Fruit fly (Drosophila melanogaster) whole organism, embryonic: Measurements from ENCODE around the gene CG14856.

Source experiments
- CG1024 ChIP-seq: fragments of 200-800 bp; sonication (Bioruptor generic); IDR thresholded peaks from 2 replicates; pipeline ENCODE4 v1.3.6; 2022; ENCODE audit warnings: missing biosample characterization, missing genetic modification characterization
- CG10959 ChIP-seq: fragments of 200-800 bp; sonication (Bioruptor generic); IDR thresholded peaks from 2 replicates; pipeline ENCODE4 v1.3.6; 2022; ENCODE audit warnings: missing biosample characterization, missing genetic modification characterization
- CG11456 ChIP-seq: fragments of 200-800 bp; sonication (Bioruptor generic); IDR thresholded peaks from 3 replicates; pipeline ENCODE4 v1.3.6; 2022; ENCODE audit warnings: missing biosample characterization, missing genetic modification characterization
- CG14710 ChIP-seq: fragments of 200-800 bp; sonication (Bioruptor generic); optimal IDR thresholded peaks from 3 replicates; lab custom pipeline; 2019; ENCODE audit warnings: missing biosample characterization, mild to moderate bottlenecking, missing genetic modification characterization, moderate library complexity
- CG15011 ChIP-seq: fragments of 200-800 bp; sonication (Bioruptor generic); optimal IDR thresholded peaks from 3 replicates; lab custom pipeline; 2018; ENCODE audit warnings: missing biosample characterization, mild to moderate bottlenecking, missing genetic modification characterization
- CG16815 ChIP-seq: fragments of 200-800 bp; sonication (Bioruptor generic); optimal IDR thresholded peaks from 3 replicates; lab custom pipeline; 2017; ENCODE audit warnings: missing biosample characterization, mild to moderate bottlenecking, missing genetic modification characterization
- CG1792 ChIP-seq: fragments of 200-800 bp; sonication (Bioruptor generic); optimal IDR thresholded peaks from 2 replicates; lab custom pipeline; 2016; ENCODE audit warnings: missing biosample characterization, missing genetic modification characterization
- CG18619 ChIP-seq: fragments of 200-800 bp; sonication (Bioruptor generic); optimal IDR thresholded peaks from 3 replicates; lab custom pipeline; 2017; ENCODE audit warnings: missing biosample characterization, mild to moderate bottlenecking, missing genetic modification characterization
- CG2129 ChIP-seq: fragments of 200-800 bp; sonication (Bioruptor generic); IDR thresholded peaks from 2 replicates; pipeline ENCODE4 v1.3.6; 2022; ENCODE audit warnings: missing biosample characterization, missing genetic modification characterization; ENCODE audit not compliant: partially characterized antibody
- CG30403 ChIP-seq: fragments of 200-800 bp; sonication (Bioruptor generic); optimal IDR thresholded peaks from 3 replicates; lab custom pipeline; 2016; ENCODE audit warnings: missing biosample characterization, missing genetic modification characterization
- CG30431 ChIP-seq: fragments of 200-800 bp; sonication (Bioruptor generic); optimal IDR thresholded peaks from 2 replicates; lab custom pipeline; 2017; ENCODE audit warnings: missing biosample characterization, missing genetic modification characterization
- CG3065 ChIP-seq: fragments of 200-800 bp; sonication (Bioruptor generic); optimal IDR thresholded peaks from 2 replicates; lab custom pipeline; 2016; ENCODE audit warnings: missing biosample characterization, missing genetic modification characterization
- CG32532 ChIP-seq: fragments of 200-800 bp; sonication (Bioruptor generic); IDR thresholded peaks from 2 replicates; pipeline ENCODE4 v1.3.6; 2022; ENCODE audit warnings: missing biosample characterization, missing genetic modification characterization
- CG4707 ChIP-seq: fragments of 200-800 bp; sonication (Bioruptor generic); optimal IDR thresholded peaks from 2 replicates; lab custom pipeline; 2018; ENCODE audit warnings: missing biosample characterization, mild to moderate bottlenecking, missing genetic modification characterization, moderate library complexity
- CG7372 ChIP-seq: fragments of 200-800 bp; sonication (Bioruptor generic); IDR thresholded peaks from 2 replicates; pipeline ENCODE4 v1.3.6; 2022; ENCODE audit warnings: missing biosample characterization, missing genetic modification characterization
- CG8944 ChIP-seq: fragments of 200-800 bp; sonication (Bioruptor generic); optimal IDR thresholded peaks from 3 replicates; lab custom pipeline; 2016; ENCODE audit warnings: missing biosample characterization, missing genetic modification characterization
- CHES-1-like ChIP-seq: fragments of 200-800 bp; sonication (Bioruptor generic); optimal IDR thresholded peaks from 2 replicates; lab custom pipeline; 2016; ENCODE audit warnings: missing biosample characterization, missing genetic modification characterization
- Chrac-16 ChIP-seq: fragments of 200-800 bp; sonication (Bioruptor generic); optimal IDR thresholded peaks from 3 replicates; lab custom pipeline; 2016; ENCODE audit warnings: missing biosample characterization, missing genetic modification characterization
- D19B ChIP-seq: fragments of 200-800 bp; sonication (Bioruptor generic); optimal IDR thresholded peaks from 2 replicates; lab custom pipeline; 2017; ENCODE audit warnings: missing biosample characterization, mild to moderate bottlenecking, missing genetic modification characterization
- Dad ChIP-seq: fragments of 200-800 bp; sonication (Bioruptor generic); optimal IDR thresholded peaks from 3 replicates; lab custom pipeline; 2016; ENCODE audit warnings: missing biosample characterization, missing genetic modification characterization
- Drgx ChIP-seq: fragments of 200-800 bp; sonication (Bioruptor generic); IDR thresholded peaks from 2 replicates; pipeline ENCODE4 v1.3.6; 2022; ENCODE audit warnings: missing biosample characterization, missing genetic modification characterization
- ERR ChIP-seq: fragments of 200-800 bp; sonication (Bioruptor generic); optimal IDR thresholded peaks from 2 replicates; lab custom pipeline; 2016; ENCODE audit warnings: missing biosample characterization, missing genetic modification characterization
- Eip74EF ChIP-seq, 2 experiments: fragments of 200-800 bp in 1 of 2; fragments of >200 bp in 1 of 2; sonication (Bioruptor generic) in 1 of 2; optimal IDR thresholded peaks; 2 replicates each; lab custom pipeline; 2017 to 2019; ENCODE audit warnings: missing biosample characterization in 2 of 2, missing genetic modification characterization in 2 of 2, mild to moderate bottlenecking in 1 of 2, moderate library complexity in 1 of 2
- H2.0 ChIP-seq: fragments of 200-800 bp; sonication (Bioruptor generic); IDR thresholded peaks from 2 replicates; pipeline ENCODE4 v1.3.6; 2022; ENCODE audit warnings: missing biosample characterization, missing genetic modification characterization
- Med ChIP-seq: fragments of 200-800 bp; sonication (Bioruptor generic); peaks from one replicate; lab custom pipeline; 2016; ENCODE audit warnings: missing biosample characterization, missing genetic modification characterization, mild to moderate bottlenecking, inconsistent platforms, moderate library complexity
- NfI ChIP-seq: fragments of 200-800 bp; sonication (Bioruptor generic); optimal IDR thresholded peaks from 3 replicates; lab custom pipeline; 2018; ENCODE audit warnings: missing biosample characterization, mild to moderate bottlenecking, missing genetic modification characterization, moderate library complexity
- Ssrp ChIP-seq: fragments of 200-800 bp; sonication (Bioruptor generic); optimal IDR thresholded peaks from 2 replicates; lab custom pipeline; 2018; ENCODE audit warnings: missing biosample characterization, mild to moderate bottlenecking, missing genetic modification characterization, moderate library complexity
- TFAM ChIP-seq: fragments of 200-800 bp; sonication (Bioruptor generic); optimal IDR thresholded peaks from 2 replicates; lab custom pipeline; 2017; ENCODE audit warnings: missing biosample characterization, missing genetic modification characterization, inconsistent platforms
- Xbp1 ChIP-seq: fragments of 200-800 bp; sonication (Bioruptor generic); optimal IDR thresholded peaks from 3 replicates; lab custom pipeline; 2016; ENCODE audit warnings: missing biosample characterization, mild to moderate bottlenecking, missing genetic modification characterization
- ase ChIP-seq: fragments of 200-800 bp; sonication (Bioruptor generic); IDR thresholded peaks from 3 replicates; pipeline ENCODE4 v1.3.6; 2022; ENCODE audit warnings: missing biosample characterization, missing genetic modification characterization
- bigmax ChIP-seq: fragments of 200-800 bp; sonication (Bioruptor generic); optimal IDR thresholded peaks from 2 replicates; lab custom pipeline; 2018; ENCODE audit warnings: missing biosample characterization, mild to moderate bottlenecking, missing genetic modification characterization
- dati ChIP-seq: fragments of 200-800 bp; sonication (Bioruptor generic); IDR thresholded peaks from 2 replicates; pipeline ENCODE4 v1.3.6; 2022; ENCODE audit warnings: missing biosample characterization, missing genetic modification characterization
- dm ChIP-seq: fragments of 200-800 bp; sonication (Bioruptor generic); optimal IDR thresholded peaks from 3 replicates; lab custom pipeline; 2016; ENCODE audit warnings: missing biosample characterization, missing genetic modification characterization
- dysf ChIP-seq: fragments of 200-800 bp; sonication (Bioruptor generic); IDR thresholded peaks from 3 replicates; pipeline ENCODE4 v1.3.6; 2022; ENCODE audit warnings: missing biosample characterization, missing genetic modification characterization
- ftz-f1 ChIP-seq: fragments of 200-800 bp; sonication (Bioruptor generic); optimal IDR thresholded peaks from 2 replicates; lab custom pipeline; 2016; ENCODE audit warnings: missing biosample characterization, missing genetic modification characterization
- gfzf ChIP-seq: fragments of 200-800 bp; sonication (Bioruptor generic); optimal IDR thresholded peaks from 2 replicates; lab custom pipeline; 2016; ENCODE audit warnings: missing biosample characterization, mild to moderate bottlenecking, missing genetic modification characterization, moderate library complexity
- gro ChIP-seq: fragments of 200-800 bp; sonication (Bioruptor generic); optimal IDR thresholded peaks from 2 replicates; lab custom pipeline; 2016; ENCODE audit warnings: missing biosample characterization, missing genetic modification characterization
- nerfin-1 ChIP-seq: fragments of 200-800 bp; sonication (Bioruptor generic); optimal IDR thresholded peaks from 3 replicates; lab custom pipeline; 2019; ENCODE audit warnings: missing biosample characterization, mild to moderate bottlenecking, missing genetic modification characterization, moderate library complexity
- pita ChIP-seq: fragments of 200-800 bp; sonication (Bioruptor generic); optimal IDR thresholded peaks from 2 replicates; lab custom pipeline; 2017; ENCODE audit warnings: missing biosample characterization, mild to moderate bottlenecking, missing genetic modification characterization
- pnt ChIP-seq: fragments of 200-800 bp; sonication (Bioruptor generic); optimal IDR thresholded peaks from 3 replicates; lab custom pipeline; 2016; ENCODE audit warnings: missing biosample characterization, missing genetic modification characterization
- repo ChIP-seq: fragments of 200-800 bp; sonication (Bioruptor generic); optimal IDR thresholded peaks from 2 replicates; lab custom pipeline; 2016; ENCODE audit warnings: missing biosample characterization, missing genetic modification characterization
- ro ChIP-seq: fragments of 200-800 bp; sonication (Bioruptor generic); IDR thresholded peaks from 2 replicates; pipeline ENCODE4 v1.3.6; 2022; ENCODE audit warnings: missing biosample characterization, missing genetic modification characterization
- sd ChIP-seq: fragments of 200-800 bp; sonication (Bioruptor generic); optimal IDR thresholded peaks from 3 replicates; lab custom pipeline; 2018; ENCODE audit warnings: missing biosample characterization, mild to moderate bottlenecking, missing genetic modification characterization, moderate library complexity
- sim ChIP-seq: fragments of 200-800 bp; sonication (Bioruptor generic); IDR thresholded peaks from 2 replicates; pipeline ENCODE4 v1.3.6; 2022; ENCODE audit warnings: missing biosample characterization, missing genetic modification characterization
- tap ChIP-seq: fragments of 200-800 bp; optimal IDR thresholded peaks from 3 replicates; lab custom pipeline; 2019; ENCODE audit warnings: missing biosample characterization, mild to moderate bottlenecking, missing genetic modification characterization, moderate library complexity
- tio ChIP-seq: fragments of 200-800 bp; sonication (Bioruptor generic); optimal IDR thresholded peaks from 2 replicates; lab custom pipeline; 2017; ENCODE audit warnings: missing biosample characterization, missing genetic modification characterization, inconsistent platforms
- twi ChIP-seq: fragments of 200-800 bp; optimal IDR thresholded peaks from 2 replicates; lab custom pipeline; 2019; ENCODE audit warnings: missing biosample characterization, mild to moderate bottlenecking, missing genetic modification characterization, moderate library complexity
- unc-4 ChIP-seq: fragments of 200-800 bp; sonication (Bioruptor generic); IDR thresholded peaks from 2 replicates; pipeline ENCODE4 v1.3.6; 2022; ENCODE audit warnings: missing biosample characterization, missing genetic modification characterization; ENCODE audit not compliant: partially characterized antibody
- zfh2 ChIP-seq: fragments of 200-800 bp; sonication (Bioruptor generic); optimal IDR thresholded peaks from 2 replicates; lab custom pipeline; 2016; ENCODE audit warnings: missing biosample characterization, missing genetic modification characterization

CG14856 gene

dm6 chr3R:14832256-14832655, 33.5 kb downstream of the CG14856 start (continued):
- TF ChIP-seq sim = no peak
- TF ChIP-seq Xbp1 (GFP tag; lab: Kevin White, UChicago) = no peak
- peak; percentile 31; the same call in 1 of the 2 replicates for TF ChIP-seq CG10959 (GFP tag; lab: Robert Waterston, UW)
- 0 out of 3 replicates have a peak, but pooled peaks have one; percentile 40 for TF ChIP-seq CG11456
- TF ChIP-seq CG4707 (GFP tag; lab: Kevin White, UChicago) = no peak
- no peak for TF ChIP-seq dm (GFP tag; lab: Kevin White, UChicago)
- no peak for TF ChIP-seq D19B (GFP tag; lab: Kevin White, UChicago)
- no peak for TF ChIP-seq gro (GFP tag; lab: Kevin White, UChicago)
- no peak for TF ChIP-seq tap (tag; lab: Kevin White, UChicago)
- TF ChIP-seq Dad = no peak
- TF ChIP-seq repo (GFP tag; lab: Kevin White, UChicago) = no peak
- peak; percentile 18 for TF ChIP-seq Med (GFP tag; lab: Kevin White, UChicago)
- TF ChIP-seq pita (GFP tag; lab: Kevin White, UChicago) = no peak
- TF ChIP-seq ftz-f1 (GFP tag; lab: Kevin White, UChicago) = no peak
- no peak for TF ChIP-seq nerfin-1 (tag; lab: Kevin White, UChicago)
- TF ChIP-seq Ssrp = no peak
- TF ChIP-seq, all 482 proteins: peak for 11

dm6 chr3R:14844743-14845142, 46.0 kb downstream of the CG14856 start, which contains the start of gene CG3610:
TSS of gene CG3610 (plus strand) at chr3R:14845043.
- no peak for TF ChIP-seq twi (tag; lab: Kevin White, UChicago)
- no peak for TF ChIP-seq CG2129 (GFP tag; lab: Robert Waterston, UW)
- TF ChIP-seq dysf (GFP tag; lab: Robert Waterston, UW) = no peak
- no peak for TF ChIP-seq CG7372 (GFP tag; lab: Robert Waterston, UW)
- no peak for TF ChIP-seq CG18619 (GFP tag; lab: Kevin White, UChicago)
- TF ChIP-seq NfI = no peak
- no peak for TF ChIP-seq gfzf (GFP tag; lab: Kevin White, UChicago)
- no peak for TF ChIP-seq CG14710 (tag; lab: Kevin White, UChicago)
- TF ChIP-seq zfh2 (GFP tag; lab: Kevin White, UChicago) = no peak
- TF ChIP-seq CG32532 (GFP tag; lab: Robert Waterston, UW) = no peak
- TF ChIP-seq sd (tag; lab: Kevin White, UChicago) = no peak
- TF ChIP-seq TFAM (GFP tag; lab: Kevin White, UChicago) = no peak
- no peak for TF ChIP-seq CG8944

DNA sequence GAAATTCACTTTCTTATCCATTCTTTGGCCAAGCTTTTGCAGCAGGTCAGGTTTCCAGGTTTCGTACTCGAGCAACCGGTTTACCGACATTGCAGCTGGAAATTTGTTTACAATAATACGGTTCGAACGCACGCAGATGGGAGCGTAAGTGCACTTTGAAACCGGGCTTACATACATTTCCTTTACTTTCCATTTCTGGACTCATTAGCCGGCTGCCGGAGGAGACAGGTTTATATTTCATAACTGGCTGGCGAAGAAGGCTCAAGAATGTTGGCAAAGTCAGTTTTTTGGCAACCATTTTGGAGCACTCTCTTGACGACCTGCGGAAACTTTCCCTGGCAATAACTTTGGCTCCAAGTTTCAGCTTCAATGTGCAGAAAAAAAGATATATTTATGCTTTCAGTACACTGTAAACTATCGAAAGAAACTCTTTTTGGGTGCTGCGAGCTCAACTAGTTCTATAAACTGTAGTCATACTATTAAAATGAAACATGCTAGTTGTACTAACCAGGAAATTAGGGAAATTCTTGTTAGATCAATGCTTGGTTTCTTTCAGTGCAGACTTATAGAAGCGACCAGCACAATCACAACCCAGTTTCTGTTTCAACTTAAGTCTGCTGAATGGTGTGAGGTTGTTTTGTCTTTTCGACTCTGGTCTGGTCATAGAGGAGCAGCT, 48.3 kb downstream of the CG14856 start:
- no peak for TF ChIP-seq CG15011 (GFP tag; lab: Kevin White, UChicago)
- TF ChIP-seq Eip74EF (GFP tag; optimal IDR thresholded peaks at IDR 0.05; lab: Kevin White, UChicago) = no peak
- no peak for TF ChIP-seq ERR (GFP tag; lab: Kevin White, UChicago)
- no peak for TF ChIP-seq CG30431 (GFP tag; lab: Kevin White, UChicago)
- peak; percentile 78 for TF ChIP-seq Drgx (GFP tag; lab: Robert Waterston, UW)
- TF ChIP-seq CHES-1-like (GFP tag; lab: Kevin White, UChicago) = no peak
- TF ChIP-seq CG3065 (GFP tag; lab: Kevin White, UChicago) = no peak
- TF ChIP-seq CG16815 = no peak
- TF ChIP-seq ase = 0 out of 3 replicates have a peak, but pooled peaks have one; percentile 9
- TF ChIP-seq Chrac-16 (GFP tag; lab: Kevin White, UChicago) = no peak
- TF ChIP-seq CG30403 = no peak
- TF ChIP-seq ro (GFP tag; lab: Robert Waterston, UW) = no peak
- TF ChIP-seq unc-4 (GFP tag; lab: Robert Waterston, UW) = no peak
- TF ChIP-seq bigmax = no peak
- TF ChIP-seq CG1792 = no peak
- peak; percentile 8 for TF ChIP-seq tio
- TF ChIP-seq H2.0 = no peak
- no peak for TF ChIP-seq dati (GFP tag; lab: Robert Waterston, UW)
- TF ChIP-seq pnt (GFP tag; lab: Kevin White, UChicago) = no peak
- no peak for TF ChIP-seq CG1024 (GFP tag; lab: Robert Waterston, UW)
